Fruit fly (Drosophila melanogaster) whole organism: ENCODE data around the gene CG3515.

ENCODE experiments used
- CG8478 ChIP-seq: fragments of >200 bp; optimal IDR thresholded peaks from 2 replicates; lab custom pipeline; 2018; ENCODE audit warnings: inconsistent platforms
- Dll ChIP-seq: fragments of >200 bp; optimal IDR thresholded peaks from 2 replicates; lab custom pipeline; 2017
- EcR ChIP-seq, 2 experiments: fragments of >200 bp; optimal IDR thresholded peaks; 2 replicates each; lab custom pipeline; 2017; ENCODE audit warnings: missing biosample characterization in 2 of 2, missing genetic modification characterization in 2 of 2, missing genetic modification reagents in 2 of 2
- pan ChIP-seq: fragments of >200 bp; optimal IDR thresholded peaks from 2 replicates; lab custom pipeline; 2017
- psq ChIP-seq: fragments of >200 bp; optimal IDR thresholded peaks from 2 replicates; lab custom pipeline; 2017
- usp ChIP-seq: fragments of >200 bp; optimal IDR thresholded peaks from 2 replicates; lab custom pipeline; 2017; ENCODE audit warnings: missing biosample characterization, missing genetic modification characterization, mixed read lengths

Gene CG3515

dm6 chr2L:2552725-2553124 is at the start of gene CG3515:
Gene CG3515 (minus strand): TSS chr2L:2552825.
- TF ChIP-seq EcR (GFP tag; optimal IDR thresholded peaks at IDR 0.05; lab: Kevin White, UChicago) = no peak
- no peak for TF ChIP-seq pan (lab: Kevin White, UChicago)
- no peak for TF ChIP-seq Dll (lab: Kevin White, UChicago)
- no peak for TF ChIP-seq psq (lab: Kevin White, UChicago)
- TF ChIP-seq CG8478 = no peak
- TF ChIP-seq usp (GFP tag; lab: Kevin White, UChicago) = no peak

dm6 chr2L:2591569-2591968 is 38.9 kb upstream of the CG3515 start, which contains the start of gene CG15394:
Gene CG15394 (plus strand): TSS chr2L:2591869.
- TF ChIP-seq usp (GFP tag; lab: Kevin White, UChicago) (no peak), CG8478 (no peak), psq (lab: Kevin White, UChicago) (no peak), Dll (lab: Kevin White, UChicago) (no peak), pan (lab: Kevin White, UChicago) (no peak), EcR (GFP tag; optimal IDR thresholded peaks at IDR 0.05; lab: Kevin White, UChicago) (no peak)

dm6 chr2L:2585285-2585684 is 32.7 kb upstream of the CG3515 start, which contains the start of gene Drp1:
Gene Drp1 (minus strand): TSS chr2L:2585430.
- TF ChIP-seq CG8478 = no peak
- no peak for TF ChIP-seq EcR (GFP tag; optimal IDR thresholded peaks at IDR 0.05; lab: Kevin White, UChicago)
- TF ChIP-seq psq (lab: Kevin White, UChicago) = no peak

dm6 chr2L:2584461-2585056 is 31.9 kb upstream of the CG3515 start:
- TF ChIP-seq Dll (lab: Kevin White, UChicago) (no peak), CG8478 (no peak), EcR (GFP tag; optimal IDR thresholded peaks at IDR 0.05; lab: Kevin White, UChicago) (no peak), usp (GFP tag; lab: Kevin White, UChicago) (no peak), psq (lab: Kevin White, UChicago) (no peak), pan (lab: Kevin White, UChicago) (no peak)

- TF ChIP-seq Dll (lab: Kevin White, UChicago) (no peak), pan (lab: Kevin White, UChicago) (no peak), CG8478 (no peak), usp (GFP tag; lab: Kevin White, UChicago) (no peak), EcR (GFP tag; optimal IDR thresholded peaks at IDR 0.05; lab: Kevin White, UChicago) (no peak), psq (lab: Kevin White, UChicago) (no peak)
Measured at dm6 chr2L:2579669-2580351, 27.2 kb upstream of the CG3515 start, which contains the start of the genes ND-B17.2 and Arpc5. Gene ND-B17.2 (minus strand): TSS chr2L:2580172. Gene Arpc5 (plus strand): TSS chr2L:2580292.

dm6 chr2L:2577361-2577737 is 24.7 kb upstream of the CG3515 start, which contains the start of gene Elba2:
Gene Elba2 (plus strand): TSS chr2L:2577687.
- TF ChIP-seq Dll (lab: Kevin White, UChicago) (no peak), EcR (GFP tag; optimal IDR thresholded peaks at IDR 0.05; lab: Kevin White, UChicago) (no peak), usp (GFP tag; lab: Kevin White, UChicago) (no peak), psq (lab: Kevin White, UChicago) (no peak), CG8478 (no peak), pan (lab: Kevin White, UChicago) (no peak)

dm6 chr2L:2576565-2577360 is 24.1 kb upstream of the CG3515 start, which contains the start of gene insv:
Gene insv (minus strand): TSS chr2L:2576997.
- TF ChIP-seq psq (lab: Kevin White, UChicago) (no peak), pan (lab: Kevin White, UChicago) (no peak), CG8478 (no peak), EcR (GFP tag; optimal IDR thresholded peaks at IDR 0.05; lab: Kevin White, UChicago) (no peak), Dll (lab: Kevin White, UChicago) (no peak), usp (GFP tag; lab: Kevin White, UChicago) (no peak)

- TF ChIP-seq usp (GFP tag; lab: Kevin White, UChicago) (no peak), Dll (lab: Kevin White, UChicago) (no peak), EcR (GFP tag; optimal IDR thresholded peaks at IDR 0.05; lab: Kevin White, UChicago) (no peak), CG8478 (no peak), pan (lab: Kevin White, UChicago) (no peak), psq (lab: Kevin White, UChicago) (no peak)
Measured at dm6 chr2L:2574717-2575273, 22.2 kb upstream of the CG3515 start, which contains the start of the genes Rad1 and Sws1. Gene Rad1 (minus strand): TSS chr2L:2575052. Gene Sws1 (minus strand): TSS chr2L:2575052.

dm6 chr2L:2572937-2573336 is 20.3 kb upstream of the CG3515 start, which contains the start of gene Cyp309a2:
Gene Cyp309a2 (minus strand): TSS chr2L:2573037.
- no peak for TF ChIP-seq psq (lab: Kevin White, UChicago)
- no peak for TF ChIP-seq Dll (lab: Kevin White, UChicago)
- TF ChIP-seq usp (GFP tag; lab: Kevin White, UChicago) = no peak
- no peak for TF ChIP-seq CG8478
- TF ChIP-seq pan (lab: Kevin White, UChicago) = no peak
- no peak for TF ChIP-seq EcR (GFP tag; optimal IDR thresholded peaks at IDR 0.05; lab: Kevin White, UChicago)

dm6 chr2L:2564758-2565157 is 12.1 kb upstream of the CG3515 start, which contains the start of gene Cyp309a1:
Gene Cyp309a1 (minus strand): TSS chr2L:2564830.
- TF ChIP-seq EcR (GFP tag; optimal IDR thresholded peaks at IDR 0.05; lab: Kevin White, UChicago) (no peak), pan (lab: Kevin White, UChicago) (no peak), CG8478 (no peak), psq (lab: Kevin White, UChicago) (no peak), usp (GFP tag; lab: Kevin White, UChicago) (no peak), Dll (lab: Kevin White, UChicago) (no peak)
